Fruit fly (Drosophila melanogaster): Measurements from ENCODE around the gene CG45065.

DNA sequence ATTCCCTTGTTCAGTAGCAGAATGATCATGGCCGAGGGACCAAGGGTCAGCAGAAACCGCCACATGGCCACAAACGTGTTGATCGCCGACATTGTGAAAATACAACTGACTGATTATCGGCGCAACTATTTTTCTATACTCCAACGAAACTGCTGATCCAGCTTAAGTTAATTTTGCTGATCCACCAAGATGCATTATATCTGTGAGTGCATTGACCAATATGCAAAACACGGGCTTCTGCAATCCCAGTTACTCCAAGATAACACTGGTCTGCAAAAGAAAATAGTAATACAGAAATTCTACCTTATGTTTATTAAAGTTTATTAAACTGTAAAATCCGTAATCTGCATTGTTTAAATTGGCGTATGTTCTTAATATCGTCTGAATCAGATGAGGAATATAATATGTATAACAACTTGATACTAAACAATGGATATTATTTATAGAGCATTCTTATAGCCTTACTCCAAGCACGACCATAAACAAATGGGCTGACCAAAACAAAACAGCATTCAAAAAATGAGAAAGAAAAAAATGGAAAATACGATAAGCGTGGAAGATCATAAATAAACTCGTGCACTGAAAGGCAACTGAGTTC, 31.4 kb upstream of the CG45065 start, which contains the start of gene CG12398:
- TF ChIP-seq psq (optimal IDR thresholded peaks at IDR 0.05) (no peak), Sin3A (optimal IDR thresholded peaks at IDR 0.05) (no peak), ttk (optimal IDR thresholded peaks at IDR 0.05) (no peak), insv (optimal IDR thresholded peaks at IDR 0.05) (no peak), h (optimal IDR thresholded peaks at IDR 0.05) (no peak)

Data from Kc167 (cell line).